Fruit fly (Drosophila melanogaster) whole organism, embryonic: ENCODE results near the gene net.

Source experiments
- CG13424 ChIP-seq: fragments of 200-800 bp; sonication (Bioruptor generic); optimal IDR thresholded peaks from 2 replicates; lab custom pipeline; 2019; ENCODE audit warnings: missing biosample characterization, mild to moderate bottlenecking, missing genetic modification characterization, moderate library complexity
- gfzf ChIP-seq: fragments of 200-800 bp; sonication (Bioruptor generic); optimal IDR thresholded peaks from 2 replicates; lab custom pipeline; 2016; ENCODE audit warnings: missing biosample characterization, mild to moderate bottlenecking, missing genetic modification characterization, moderate library complexity
- salm ChIP-seq: fragments of 200-800 bp; sonication (Bioruptor generic); optimal IDR thresholded peaks from 2 replicates; lab custom pipeline; 2018; ENCODE audit warnings: missing biosample characterization, mild to moderate bottlenecking, missing genetic modification characterization

- TF ChIP-seq salm (tag; lab: Kevin White, UChicago) = no peak
- no peak for TF ChIP-seq CG13424 (tag; lab: Kevin White, UChicago)
- TF ChIP-seq gfzf (GFP tag; lab: Kevin White, UChicago) = no peak
Measured at dm6 chr2L:123007-123327, 35.8 kb upstream of the net start.
